Worm (Caenorhabditis elegans) whole organism, midembryonic: ENCODE results near the gene spe-17.

Experiments used
- T22C8.4 ChIP-seq: fragments of 200-800 bp; sonication (Bioruptor generic); IDR thresholded peaks from 2 replicates; pipeline ENCODE4 v1.3.6; 2022; ENCODE audit warnings: missing genetic modification characterization, missing compliant biosample characterization
- cog-1 ChIP-seq: sonication (generic microtip); optimal IDR thresholded peaks from 2 replicates; lab custom pipeline; 2016; ENCODE audit warnings: missing genetic modification characterization, missing compliant biosample characterization
- flt-1 ChIP-seq: fragments of 200-800 bp; sonication (Bioruptor generic); IDR thresholded peaks from 2 replicates; pipeline ENCODE4 v1.3.6; 2022; ENCODE audit warnings: missing genetic modification characterization, missing compliant biosample characterization
- klf-2 ChIP-seq: fragments of 200-800 bp; sonication (Bioruptor generic); conservative IDR thresholded peaks from 2 replicates; pipeline ENCODE4 v1.3.6; 2022; ENCODE audit warnings: missing genetic modification reagents, missing genetic modification characterization, missing compliant biosample characterization
- med-1 ChIP-seq: sonication (generic microtip); optimal IDR thresholded peaks from 2 replicates; lab custom pipeline; 2017; ENCODE audit warnings: missing genetic modification characterization, mild to moderate bottlenecking, missing compliant biosample characterization, antibody characterized with exemption, missing genetic modification reagents; ENCODE audit not compliant: insufficient read depth
- ref-1 ChIP-seq: fragments of 200-800 bp; sonication (Bioruptor generic); conservative IDR thresholded peaks from 2 replicates; pipeline ENCODE4 v1.3.6; 2022; ENCODE audit warnings: missing genetic modification reagents, missing genetic modification characterization, missing compliant biosample characterization
- tab-1 ChIP-seq: fragments of 200-800 bp; sonication (Bioruptor generic); IDR thresholded peaks from 2 replicates; pipeline ENCODE4 v1.3.6; 2022; ENCODE audit warnings: missing genetic modification characterization, missing compliant biosample characterization
- ztf-23 ChIP-seq: fragments of 200-800 bp; sonication (Bioruptor generic); IDR thresholded peaks from 2 replicates; pipeline ENCODE4 v1.3.6; 2022; ENCODE audit warnings: missing genetic modification reagents, missing genetic modification characterization, missing compliant biosample characterization
- ztf-29 ChIP-seq: fragments of 200-800 bp; sonication (Bioruptor generic); IDR thresholded peaks from 2 replicates; pipeline ENCODE4 v1.3.6; 2022; ENCODE audit warnings: missing genetic modification reagents, missing genetic modification characterization, missing compliant biosample characterization

The spe-17 gene

ce11 chrIV:12036924-12037323 lies 23.7 kb downstream of the spe-17 start:
- TF ChIP-seq cog-1 (tag; lab: Kevin White, UChicago) (no peak), T22C8.4 (no peak), klf-2 (GFP tag; lab: Robert Waterston, UW) (no peak), med-1 (no peak), ref-1 (GFP tag; lab: Robert Waterston, UW) (no peak), tab-1 (GFP tag; lab: Robert Waterston, UW) (no peak), ztf-29 (GFP tag; lab: Robert Waterston, UW) (no peak), ztf-23 (GFP tag; lab: Robert Waterston, UW) (no peak), flt-1 (no peak)

- no peak for TF ChIP-seq ref-1 (GFP tag; lab: Robert Waterston, UW)
- TF ChIP-seq flt-1, result no peak
- no peak for TF ChIP-seq tab-1 (GFP tag; lab: Robert Waterston, UW)
- TF ChIP-seq med-1, result no peak
- TF ChIP-seq ztf-23 (GFP tag; lab: Robert Waterston, UW), result no peak
- TF ChIP-seq T22C8.4, result no peak
- no peak for TF ChIP-seq ztf-29 (GFP tag; lab: Robert Waterston, UW)
- no peak for TF ChIP-seq cog-1 (tag; lab: Kevin White, UChicago)
- TF ChIP-seq klf-2 (GFP tag; lab: Robert Waterston, UW), result no peak
Measured at ce11 chrIV:12040431-12040830, 27.2 kb downstream of the spe-17 start.

- TF ChIP-seq flt-1, result no peak
- TF ChIP-seq T22C8.4, result no peak
- TF ChIP-seq med-1, result no peak
- no peak for TF ChIP-seq ztf-23 (GFP tag; lab: Robert Waterston, UW)
- TF ChIP-seq cog-1 (tag; lab: Kevin White, UChicago), result no peak
- no peak for TF ChIP-seq tab-1 (GFP tag; lab: Robert Waterston, UW)
- TF ChIP-seq klf-2 (GFP tag; lab: Robert Waterston, UW), result no peak
- TF ChIP-seq ref-1 (GFP tag; lab: Robert Waterston, UW), result no peak
- no peak for TF ChIP-seq ztf-29 (GFP tag; lab: Robert Waterston, UW)
Measured at ce11 chrIV:12043054-12043453, 29.8 kb downstream of the spe-17 start.

- TF ChIP-seq ref-1 (GFP tag; lab: Robert Waterston, UW) (no peak), cog-1 (tag; lab: Kevin White, UChicago) (no peak), klf-2 (GFP tag; lab: Robert Waterston, UW) (no peak), ztf-23 (GFP tag; lab: Robert Waterston, UW) (no peak), T22C8.4 (no peak), tab-1 (GFP tag; lab: Robert Waterston, UW) (no peak), med-1 (no peak), ztf-29 (GFP tag; lab: Robert Waterston, UW) (no peak), flt-1 (no peak)
Measured at ce11 chrIV:12044844-12045738, 31.9 kb downstream of the spe-17 start.

ce11 chrIV:12046524-12047203 lies 33.4 kb downstream of the spe-17 start, which contains the start of gene T12G3.2:
TSS of gene T12G3.2 (minus strand) at chrIV:12046967.
- TF ChIP-seq flt-1 (no peak), tab-1 (GFP tag; lab: Robert Waterston, UW) (no peak), ztf-23 (GFP tag; lab: Robert Waterston, UW) (no peak)

ce11 chrIV:12047552-12048347 lies 34.5 kb downstream of the spe-17 start, which contains the start of gene T12G3.4:
TSS of gene T12G3.4 (plus strand) at chrIV:12048256.
- no peak for TF ChIP-seq ref-1 (GFP tag; lab: Robert Waterston, UW)
- no peak for TF ChIP-seq T22C8.4
- no peak for TF ChIP-seq cog-1 (tag; lab: Kevin White, UChicago)
- no peak for TF ChIP-seq klf-2 (GFP tag; lab: Robert Waterston, UW)
- no peak for TF ChIP-seq med-1
- no peak for TF ChIP-seq ztf-23 (GFP tag; lab: Robert Waterston, UW)
- no peak for TF ChIP-seq flt-1
- no peak for TF ChIP-seq ztf-29 (GFP tag; lab: Robert Waterston, UW)
- TF ChIP-seq tab-1 (GFP tag; lab: Robert Waterston, UW), result no peak

- TF ChIP-seq ref-1 (GFP tag; lab: Robert Waterston, UW), result no peak
- no peak for TF ChIP-seq flt-1
- TF ChIP-seq T22C8.4, result peak; percentile 53; the same call in 1 of the 2 replicates
- TF ChIP-seq klf-2 (GFP tag; lab: Robert Waterston, UW), result no peak
- no peak for TF ChIP-seq cog-1 (tag; lab: Kevin White, UChicago)
Measured at ce11 chrIV:12051049-12051792, 38.0 kb downstream of the spe-17 start, which contains the start of the genes bre-5 and spt-5. TSS of gene bre-5 (minus strand) at chrIV:12051215. TSS of gene spt-5 (plus strand) at chrIV:12051491.

- TF ChIP-seq flt-1, result no peak
- no peak for TF ChIP-seq med-1
- no peak for TF ChIP-seq klf-2 (GFP tag; lab: Robert Waterston, UW)
- TF ChIP-seq T22C8.4, result no peak
- TF ChIP-seq ztf-29 (GFP tag; lab: Robert Waterston, UW), result no peak
- no peak for TF ChIP-seq cog-1 (tag; lab: Kevin White, UChicago)
- no peak for TF ChIP-seq tab-1 (GFP tag; lab: Robert Waterston, UW)
- TF ChIP-seq ztf-23 (GFP tag; lab: Robert Waterston, UW), result no peak
- TF ChIP-seq ref-1 (GFP tag; lab: Robert Waterston, UW), result no peak
Measured at ce11 chrIV:12052461-12052860, 39.2 kb downstream of the spe-17 start.
